Worm (Caenorhabditis elegans): Measurements from ENCODE around the gene fbxa-165.
A peak's percentile ranks its signal among the peaks of the same experiment; 100 is the strongest.

Gene fbxa-165

DNA sequence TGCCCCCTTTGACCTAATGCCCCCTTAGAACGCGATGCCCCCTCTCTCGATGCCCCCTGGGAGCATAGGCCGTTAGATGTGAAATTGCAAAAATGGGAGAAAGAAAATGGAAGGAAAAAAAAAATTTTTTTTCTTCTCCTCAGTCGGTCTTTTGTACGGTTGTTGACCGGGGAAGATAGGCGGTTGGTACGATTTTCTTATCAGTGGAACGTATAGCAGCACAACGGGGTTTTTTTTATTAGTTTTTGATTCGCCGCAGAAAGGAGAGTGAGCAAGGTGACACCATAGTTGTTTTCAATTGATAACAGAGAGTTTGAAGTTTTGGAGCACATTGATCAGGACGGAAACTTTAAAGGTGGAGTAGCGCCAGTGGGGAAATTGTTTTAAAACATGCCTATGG is 43.4 kb upstream of the fbxa-165 start:
- peak; percentile 75 for TF ChIP-seq nhr-80 (tag; optimal IDR thresholded peaks at IDR 0.05)
- TF ChIP-seq dox-1 (GFP tag; IDR thresholded peaks at IDR 0.05), result peak; percentile 67; the same call in 1 of the 2 replicates

DNA sequence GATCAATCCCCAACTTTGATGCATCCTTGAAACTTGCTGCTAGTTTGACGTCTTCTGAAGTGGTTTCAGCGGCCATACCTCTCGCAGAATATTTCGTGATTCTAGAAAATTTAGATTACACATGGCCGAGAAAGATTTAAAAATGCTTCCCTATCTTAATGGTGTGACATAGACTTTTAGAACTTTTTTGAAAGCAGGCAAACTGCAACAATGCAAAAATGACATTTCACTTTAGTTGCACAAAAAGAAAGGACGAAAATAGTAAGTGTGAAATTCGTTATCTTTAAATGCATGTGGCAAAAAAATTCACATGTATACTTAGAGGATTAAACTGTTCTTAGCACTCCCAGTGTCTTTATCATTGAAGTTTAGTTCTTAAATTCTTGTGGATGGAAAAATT is 40.9 kb upstream of the fbxa-165 start, which contains the start of gene ZC204.12:
Gene ZC204.12, minus strand, starts transcription at position 101 of the 400 bp plus-strand sequence.
- TF ChIP-seq pbrm-1 (GFP tag; IDR thresholded peaks at IDR 0.05) (no peak), akir-1 (GFP tag; optimal IDR thresholded peaks at IDR 0.05) (no peak), F33H1.4 (GFP tag; IDR thresholded peaks at IDR 0.05) (no peak), T07F8.4 (tag; optimal IDR thresholded peaks at IDR 0.05) (no peak), F37B4.10 (GFP tag; IDR thresholded peaks at IDR 0.05) (no peak), K11D2.4 (GFP tag; IDR thresholded peaks at IDR 0.05) (no peak), tbp1 (GFP tag; optimal IDR thresholded peaks at IDR 0.05) (no peak), snpc-1.1 (tag; optimal IDR thresholded peaks at IDR 0.05; ENCODE audit: insufficient read depth) (no peak), nfyb-1 (GFP tag; IDR thresholded peaks at IDR 0.05) (no peak), F55B11.4 (tag; optimal IDR thresholded peaks at IDR 0.05; ENCODE audit: borderline replicate concordance, insufficient read depth) (no peak), hrde-1 (tag; optimal IDR thresholded peaks at IDR 0.05; ENCODE audit: borderline replicate concordance) (no peak), ets-4 (GFP tag; optimal IDR thresholded peaks at IDR 0.05) (no peak), attf-3 (GFP tag; conservative IDR thresholded peaks at IDR 0.05) (no peak), hmg-20 (GFP tag; IDR thresholded peaks at IDR 0.05) (no peak), ceh-27 (GFP tag; optimal IDR thresholded peaks at IDR 0.05) (no peak)

ce11 chrII:1654917-1655316 is 38.6 kb upstream of the fbxa-165 start, which contains the start of gene btb-12:
TSS of gene btb-12 (plus strand) at chrII:1655217.
- TF ChIP-seq egl-44 (GFP tag; IDR thresholded peaks at IDR 0.05) (no peak), ceh-40 (GFP tag; IDR thresholded peaks at IDR 0.05) (no peak), Y53G8AR.9 (GFP tag; conservative IDR thresholded peaks at IDR 0.05) (no peak), madf-3 (GFP tag; IDR thresholded peaks at IDR 0.05) (no peak)

DNA sequence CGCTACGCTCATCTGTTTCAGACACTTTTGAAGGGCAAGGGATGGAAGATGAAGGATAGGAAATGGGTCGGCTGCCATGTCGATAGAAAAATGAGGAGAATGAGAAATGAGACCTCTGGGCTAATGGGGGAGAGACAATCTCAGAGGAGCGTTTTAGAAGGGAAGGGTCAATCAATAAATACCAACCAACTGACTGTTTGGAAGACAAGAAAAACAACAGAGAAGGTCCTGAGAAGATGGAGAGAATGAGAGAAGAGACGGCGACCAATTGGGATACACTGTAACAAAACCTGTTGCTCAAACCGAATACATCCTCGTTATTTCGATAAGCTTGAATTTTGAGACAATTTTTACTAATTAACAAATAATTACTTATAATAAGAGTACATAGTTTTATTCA is 37.1 kb upstream of the fbxa-165 start, which contains the start of gene fbxb-15:
Gene fbxb-15, minus strand, starts transcription at position 101 of the 400 bp plus-strand sequence.
- TF ChIP-seq ekl-4 (GFP tag; IDR thresholded peaks at IDR 0.05) (no peak), Y53G8AR.9 (GFP tag; conservative IDR thresholded peaks at IDR 0.05) (no peak), K12H6.12 (tag; optimal IDR thresholded peaks at IDR 0.05) (no peak), Y53F4B.3 (GFP tag; IDR thresholded peaks at IDR 0.05) (no peak), B0019.2 (GFP tag; conservative IDR thresholded peaks at IDR 0.05) (no peak), lin-40 (tag; optimal IDR thresholded peaks at IDR 0.05) (no peak), attf-6 (GFP tag; IDR thresholded peaks at IDR 0.05) (no peak), dox-1 (GFP tag; IDR thresholded peaks at IDR 0.05) (no peak), Y95B8A.8 (GFP tag; IDR thresholded peaks at IDR 0.05) (no peak), nhr-90 (tag; optimal IDR thresholded peaks at IDR 0.05) (no peak), lsy-27 (tag; optimal IDR thresholded peaks at IDR 0.05; ENCODE audit: borderline replicate concordance, insufficient read depth) (no peak), snpc-3.4 (tag; optimal IDR thresholded peaks at IDR 0.05) (no peak)

- TF ChIP-seq ztf-26 (tag; optimal IDR thresholded peaks at IDR 0.05), result no peak
- TF ChIP-seq ztf-18 (tag; optimal IDR thresholded peaks at IDR 0.05), result no peak
- no peak for TF ChIP-seq dpl-1 (GFP tag; optimal IDR thresholded peaks at IDR 0.05)
- TF ChIP-seq nhr-27 (tag; optimal IDR thresholded peaks at IDR 0.05), result no peak
- TF ChIP-seq him-1 (tag; optimal IDR thresholded peaks at IDR 0.05), result no peak
- no peak for TF ChIP-seq nhr-179 (tag; optimal IDR thresholded peaks at IDR 0.05)
- TF ChIP-seq ceh-58 (GFP tag; IDR thresholded peaks at IDR 0.05), result no peak
- TF ChIP-seq gei-17 (GFP tag; optimal IDR thresholded peaks at IDR 0.05), result no peak
- no peak for TF ChIP-seq rcor-1 (GFP tag; IDR thresholded peaks at IDR 0.05)
- TF ChIP-seq D2030.7 (GFP tag; IDR thresholded peaks at IDR 0.05), result no peak
- no peak for TF ChIP-seq madf-10 (tag; optimal IDR thresholded peaks at IDR 0.05)
- no peak for TF ChIP-seq ztf-6 (GFP tag; IDR thresholded peaks at IDR 0.05)
- no peak for TF ChIP-seq pha-4 (tag; optimal IDR thresholded peaks at IDR 0.05)
Measured at ce11 chrII:1651804-1652203, 35.5 kb upstream of the fbxa-165 start, which contains the start of gene fbxb-16. TSS of gene fbxb-16 (minus strand) at chrII:1651904.

Measured in whole organism, young adult.